Worm (Caenorhabditis elegans) whole organism, young adult: ENCODE results near the gene srx-50.

Experiments
- B0336.3 ChIP-seq: fragments of 200-800 bp; sonication (Bioruptor generic); IDR thresholded peaks from 2 replicates; pipeline ENCODE4 v1.3.6; 2022; ENCODE audit warnings: missing genetic modification characterization, missing compliant biosample characterization
- F10E7.11 ChIP-seq: sonication (generic microtip); optimal IDR thresholded peaks from 2 replicates; lab custom pipeline; 2017; ENCODE audit warnings: mild to moderate bottlenecking, missing genetic modification characterization, moderate library complexity, missing compliant biosample characterization
- F23B12.7 ChIP-seq: sonication (generic microtip); optimal IDR thresholded peaks from 2 replicates; lab custom pipeline; 2017; ENCODE audit warnings: missing genetic modification characterization, mild to moderate bottlenecking, missing compliant biosample characterization, antibody characterized with exemption, moderate library complexity; ENCODE audit not compliant: insufficient read depth
- F49E8.2 ChIP-seq: sonication (generic microtip); optimal IDR thresholded peaks from 3 replicates; lab custom pipeline; 2017; ENCODE audit warnings: missing genetic modification characterization, mild to moderate bottlenecking, missing compliant biosample characterization, antibody characterized with exemption, moderate library complexity; ENCODE audit not compliant: insufficient read depth
- F52B5.7 ChIP-seq: sonication (generic microtip); optimal IDR thresholded peaks from 2 replicates; lab custom pipeline; 2016; ENCODE audit warnings: mild to moderate bottlenecking, missing genetic modification characterization, missing compliant biosample characterization
- F57C9.4 ChIP-seq: sonication (generic microtip); optimal IDR thresholded peaks from 2 replicates; lab custom pipeline; 2017; ENCODE audit warnings: mild to moderate bottlenecking, missing genetic modification characterization, missing compliant biosample characterization
- K12H6.12 ChIP-seq: fragments of 200-800 bp; sonication (Bioruptor generic); optimal IDR thresholded peaks from 2 replicates; lab custom pipeline; 2018; ENCODE audit warnings: mild to moderate bottlenecking, missing genetic modification characterization, missing compliant biosample characterization
- Y79H2A.3 ChIP-seq: fragments of 200-800 bp; sonication (Bioruptor generic); conservative IDR thresholded peaks from 2 replicates; pipeline ENCODE4 v1.3.6; 2022; ENCODE audit warnings: missing genetic modification reagents, missing genetic modification characterization, missing compliant biosample characterization
- ama-1 ChIP-seq, 3 experiments: fragments of 150-350 bp in 1 of 3; sonication (generic microtip) in 2 of 3; optimal IDR thresholded peaks; 2 replicates each; lab custom pipeline; 2014 to 2018; ENCODE audit warnings: missing biosample characterization in 2 of 3, missing genetic modification characterization in 2 of 3, missing genetic modification reagents in 2 of 3
- aptf-3 ChIP-seq: fragments of 200-800 bp; sonication (Bioruptor generic); IDR thresholded peaks from 2 replicates; pipeline ENCODE4 v1.3.6; 2022; ENCODE audit warnings: missing genetic modification characterization, missing compliant biosample characterization
- athp-1 ChIP-seq: sonication (generic microtip); optimal IDR thresholded peaks from 2 replicates; lab custom pipeline; 2017; ENCODE audit warnings: mild to moderate bottlenecking, missing genetic modification characterization, missing compliant biosample characterization
- attf-3 ChIP-seq: fragments of 200-800 bp; sonication (Bioruptor generic); conservative IDR thresholded peaks from 2 replicates; pipeline ENCODE4 v1.3.6; 2022; ENCODE audit warnings: missing genetic modification reagents, missing genetic modification characterization, missing compliant biosample characterization
- attf-5 ChIP-seq: fragments of 200-800 bp; sonication (Bioruptor generic); optimal IDR thresholded peaks from 2 replicates; lab custom pipeline; 2018; ENCODE audit warnings: mild to moderate bottlenecking, missing genetic modification characterization, missing compliant biosample characterization
- attf-6 ChIP-seq: fragments of 200-800 bp; sonication (Bioruptor generic); IDR thresholded peaks from 2 replicates; pipeline ENCODE4 v1.3.6; 2022; ENCODE audit warnings: missing genetic modification reagents, missing genetic modification characterization, missing compliant biosample characterization
- cebp-1 ChIP-seq, 2 experiments: fragments of 200-800 bp in 1 of 2; sonication (Bioruptor generic) in 1 of 2; sonication (generic microtip) in 1 of 2; IDR thresholded peaks in 1 of 2; optimal IDR thresholded peaks in 1 of 2; 2 replicates each; pipeline versions ENCODE4 v1.3.6 to Lab custom; 2017 to 2022; ENCODE audit warnings: missing compliant biosample characterization in 2 of 2, missing genetic modification characterization in 2 of 2, mild to moderate bottlenecking in 1 of 2, missing genetic modification reagents in 1 of 2, moderate library complexity in 1 of 2
- ceh-40 ChIP-seq: fragments of 200-800 bp; sonication (Bioruptor generic); IDR thresholded peaks from 2 replicates; pipeline ENCODE4 v1.3.6; 2022; ENCODE audit warnings: missing genetic modification characterization, missing compliant biosample characterization
- chd-7 ChIP-seq: sonication (generic microtip); optimal IDR thresholded peaks from 2 replicates; lab custom pipeline; 2016; ENCODE audit warnings: mild to moderate bottlenecking, missing genetic modification characterization, moderate library complexity, missing compliant biosample characterization
- die-1 ChIP-seq: sonication (generic microtip); optimal IDR thresholded peaks from 2 replicates; lab custom pipeline; 2016; ENCODE audit warnings: missing genotype, mild to moderate bottlenecking, missing genetic modification characterization, missing compliant biosample characterization
- dpl-1 ChIP-seq: fragments of 150-350 bp; optimal IDR thresholded peaks from 2 replicates; lab custom pipeline; 2014; ENCODE audit warnings: missing biosample characterization, missing genetic modification reagents, missing genetic modification characterization
- egrh-3 ChIP-seq: fragments of 200-800 bp; sonication (Bioruptor generic); IDR thresholded peaks from 2 replicates; pipeline ENCODE4 v1.3.6; 2022; ENCODE audit warnings: missing genetic modification reagents, missing genetic modification characterization, missing compliant biosample characterization
- ekl-4 ChIP-seq: fragments of 200-800 bp; sonication (Bioruptor generic); IDR thresholded peaks from 2 replicates; pipeline ENCODE4 v1.3.6; 2022; ENCODE audit warnings: missing genetic modification reagents, missing genetic modification characterization, missing compliant biosample characterization
- him-1 ChIP-seq: sonication (generic microtip); optimal IDR thresholded peaks from 2 replicates; lab custom pipeline; 2016; ENCODE audit warnings: missing genotype, missing genetic modification reagents, missing genetic modification characterization, missing compliant biosample characterization
- hmg-20 ChIP-seq: fragments of 200-800 bp; sonication (Bioruptor generic); IDR thresholded peaks from 2 replicates; pipeline ENCODE4 v1.3.6; 2022; ENCODE audit warnings: missing genetic modification reagents, missing genetic modification characterization, missing compliant biosample characterization
- hrde-1 ChIP-seq: sonication (generic microtip); optimal IDR thresholded peaks from 2 replicates; lab custom pipeline; 2016; ENCODE audit warnings: missing genetic modification characterization, mild to moderate bottlenecking, missing compliant biosample characterization, moderate library complexity, missing genotype, missing genetic modification reagents, borderline replicate concordance
- lag-1 ChIP-seq: fragments of 200-800 bp; sonication (Bioruptor generic); IDR thresholded peaks from 2 replicates; pipeline ENCODE4 v1.3.6; 2022; ENCODE audit warnings: missing genetic modification reagents, missing genetic modification characterization, missing compliant biosample characterization
- lin-40 ChIP-seq: sonication (generic microtip); optimal IDR thresholded peaks from 2 replicates; lab custom pipeline; 2016; ENCODE audit warnings: missing genetic modification characterization, mild to moderate bottlenecking, missing compliant biosample characterization, missing genotype, missing genetic modification reagents
- lsl-1 ChIP-seq: fragments of 200-800 bp; sonication (Bioruptor generic); optimal IDR thresholded peaks from 2 replicates; lab custom pipeline; 2018; ENCODE audit warnings: mild to moderate bottlenecking, missing genetic modification characterization, moderate library complexity, missing compliant biosample characterization
- madf-10 ChIP-seq: sonication (generic microtip); optimal IDR thresholded peaks from 2 replicates; lab custom pipeline; 2016; ENCODE audit warnings: mild to moderate bottlenecking, missing genetic modification characterization, missing compliant biosample characterization
- madf-6 ChIP-seq: fragments of 200-800 bp; sonication (Bioruptor generic); IDR thresholded peaks from 2 replicates; pipeline ENCODE4 v1.3.6; 2022; ENCODE audit warnings: missing genetic modification reagents, missing genetic modification characterization, missing compliant biosample characterization
- mel-28 ChIP-seq: sonication (generic microtip); optimal IDR thresholded peaks from 2 replicates; lab custom pipeline; 2016; ENCODE audit warnings: borderline replicate concordance, mild to moderate bottlenecking, missing genetic modification characterization, missing compliant biosample characterization
- mxl-1 ChIP-seq: sonication (generic microtip); optimal IDR thresholded peaks from 2 replicates; lab custom pipeline; 2016; ENCODE audit warnings: missing genetic modification characterization, missing compliant biosample characterization
- nhr-80 ChIP-seq: sonication (generic microtip); optimal IDR thresholded peaks from 2 replicates; lab custom pipeline; 2016; ENCODE audit warnings: missing genetic modification characterization, missing compliant biosample characterization
- pbrm-1 ChIP-seq: fragments of 200-800 bp; sonication (Bioruptor generic); IDR thresholded peaks from 2 replicates; pipeline ENCODE4 v1.3.6; 2022; ENCODE audit warnings: missing genetic modification reagents, missing genetic modification characterization, missing compliant biosample characterization
- rcor-1 ChIP-seq: fragments of 200-800 bp; sonication (Bioruptor generic); IDR thresholded peaks from 2 replicates; pipeline ENCODE4 v1.3.6; 2022; ENCODE audit warnings: missing genetic modification reagents, missing genetic modification characterization, missing compliant biosample characterization
- repo-1 ChIP-seq: sonication (generic microtip); optimal IDR thresholded peaks from 2 replicates; lab custom pipeline; 2017; ENCODE audit warnings: mild to moderate bottlenecking, missing genetic modification characterization, missing compliant biosample characterization
- rpc-1 ChIP-seq, 2 experiments: fragments of 150-350 bp in 1 of 2; sonication (generic microtip) in 1 of 2; optimal IDR thresholded peaks; 2 replicates each; lab custom pipeline; 2014 to 2018; ENCODE audit warnings: missing biosample characterization in 1 of 2, missing genetic modification characterization in 1 of 2, missing genetic modification reagents in 1 of 2, missing genotype in 1 of 2
- sea-2 ChIP-seq: fragments of 200-800 bp; sonication (Bioruptor generic); IDR thresholded peaks from 2 replicates; pipeline ENCODE4 v1.3.6; 2022; ENCODE audit warnings: missing genetic modification characterization, missing compliant biosample characterization
- snpc-1.1 ChIP-seq: sonication (generic microtip); optimal IDR thresholded peaks from 2 replicates; lab custom pipeline; 2017; ENCODE audit warnings: missing genetic modification characterization, mild to moderate bottlenecking, missing compliant biosample characterization, antibody characterized with exemption, moderate library complexity, missing genotype, missing genetic modification reagents; ENCODE audit not compliant: insufficient read depth
- snpc-1.3 ChIP-seq: sonication (generic microtip); optimal IDR thresholded peaks from 2 replicates; lab custom pipeline; 2017; ENCODE audit warnings: missing genetic modification characterization, mild to moderate bottlenecking, missing compliant biosample characterization, antibody characterized with exemption, moderate library complexity, missing genotype, missing genetic modification reagents; ENCODE audit not compliant: insufficient read depth
- sptf-2 ChIP-seq: fragments of 200-800 bp; sonication (Bioruptor generic); optimal IDR thresholded peaks from 2 replicates; lab custom pipeline; 2018; ENCODE audit warnings: mild to moderate bottlenecking, missing genetic modification characterization, missing compliant biosample characterization
- tbp1 ChIP-seq: fragments of 200-800 bp; sonication (Bioruptor generic); optimal IDR thresholded peaks from 2 replicates; lab custom pipeline; 2018; ENCODE audit warnings: mild to moderate bottlenecking, missing genetic modification characterization, missing compliant biosample characterization
- unc-130 ChIP-seq: sonication (generic microtip); optimal IDR thresholded peaks from 2 replicates; lab custom pipeline; 2016; ENCODE audit warnings: missing genetic modification reagents, missing genetic modification characterization, missing compliant biosample characterization
- unc-62 ChIP-seq: fragments of 150-350 bp; optimal IDR thresholded peaks from 2 replicates; lab custom pipeline; 2014; ENCODE audit warnings: missing biosample characterization, missing genetic modification reagents, missing genetic modification characterization
- ztf-22 ChIP-seq: fragments of 200-800 bp; sonication (Bioruptor generic); optimal IDR thresholded peaks from 2 replicates; lab custom pipeline; 2018; ENCODE audit warnings: mild to moderate bottlenecking, missing genetic modification characterization, moderate library complexity, missing compliant biosample characterization
- ztf-28 ChIP-seq: fragments of 200-800 bp; sonication (Bioruptor generic); IDR thresholded peaks from 2 replicates; pipeline ENCODE4 v1.3.6; 2022; ENCODE audit warnings: missing genetic modification reagents, missing genetic modification characterization, missing compliant biosample characterization

Gene srx-50

ce11 chrIV:7039476-7040261 lies 18.1 kb upstream of the srx-50 start, which contains the start of the genes cogc-2 and klp-18 (continued):
- TF ChIP-seq ztf-28 (GFP tag; lab: Robert Waterston, UW) (peak; percentile 77), nhr-80 (tag; lab: Kevin White, UChicago) (peak; percentile 45), ama-1 (optimal IDR thresholded peaks at IDR 0.05; lab: Kevin White, UChicago) (no peak), ama-1 (GFP tag; optimal IDR thresholded peaks at IDR 0.05; lab: Kevin White, UChicago) (no peak), tbp1 (GFP tag; lab: Kevin White, UChicago) (peak; percentile 62), repo-1 (tag; lab: Kevin White, UChicago) (peak; percentile 69), F57C9.4 (no peak), attf-5 (peak; percentile 84), lsl-1 (GFP tag; lab: Kevin White, UChicago) (peak; percentile 99), ceh-40 (no peak), dpl-1 (peak; percentile 84), lin-40 (peak; percentile 62), madf-6 (GFP tag; lab: Robert Waterston, UW) (peak; percentile 100), F52B5.7 (no peak), sptf-2 (GFP tag; lab: Kevin White, UChicago) (no peak), egrh-3 (0 out of 2 replicates have a peak, but pooled peaks have one; percentile 20), K12H6.12 (tag; lab: Kevin White, UChicago) (peak; percentile 20), unc-130 (peak; percentile 85), him-1 (tag; lab: Kevin White, UChicago) (peak; percentile 64), pbrm-1 (GFP tag; lab: Robert Waterston, UW) (peak; percentile 58; the same call in 1 of the 2 replicates), attf-6 (GFP tag; lab: Robert Waterston, UW) (peak; percentile 87), hrde-1 (tag; lab: Kevin White, UChicago) (peak; percentile 82), ekl-4 (GFP tag; lab: Robert Waterston, UW) (peak; percentile 88), snpc-1.3 (tag; lab: Kevin White, UChicago) (peak; percentile 45), mxl-1 (tag; lab: Kevin White, UChicago) (no peak), cebp-1 (GFP tag; IDR thresholded peaks at IDR 0.05; lab: Robert Waterston, UW) (peak; percentile 91), cebp-1 (tag; optimal IDR thresholded peaks at IDR 0.05; lab: Kevin White, UChicago) (peak; percentile 98), chd-7 (tag; lab: Kevin White, UChicago) (peak; percentile 10), rpc-1 (optimal IDR thresholded peaks at IDR 0.05; lab: Kevin White, UChicago) (peak; percentile 35), rpc-1 (tag; optimal IDR thresholded peaks at IDR 0.05; lab: Kevin White, UChicago) (no peak), madf-10 (tag; lab: Kevin White, UChicago) (peak; percentile 29), unc-62 (no peak), Y79H2A.3 (GFP tag; lab: Robert Waterston, UW) (0 out of 2 replicates have a peak, but pooled peaks have one; percentile 26), F23B12.7 (tag; lab: Kevin White, UChicago) (peak; percentile 72), attf-3 (GFP tag; lab: Robert Waterston, UW) (0 out of 2 replicates have a peak, but pooled peaks have one; percentile 32), lag-1 (no peak), sea-2 (GFP tag; lab: Robert Waterston, UW) (no peak), mel-28 (tag; lab: Kevin White, UChicago) (no peak), ztf-22 (GFP tag; lab: Kevin White, UChicago) (no peak), athp-1 (tag; lab: Kevin White, UChicago) (peak; percentile 78), F10E7.11 (tag; lab: Kevin White, UChicago) (no peak), aptf-3 (no peak), die-1 (tag; lab: Kevin White, UChicago) (no peak), F49E8.2 (tag; lab: Kevin White, UChicago) (peak; percentile 57), B0336.3 (GFP tag; lab: Robert Waterston, UW) (peak; percentile 88), snpc-1.1 (peak; percentile 22), rcor-1 (peak; percentile 73; the same call in 1 of the 2 replicates), hmg-20 (GFP tag; lab: Robert Waterston, UW) (peak; percentile 26; the same call in 1 of the 2 replicates)
